Worm (Caenorhabditis elegans): Measurements from ENCODE around the gene F53F4.1.

The F53F4.1 gene

DNA sequence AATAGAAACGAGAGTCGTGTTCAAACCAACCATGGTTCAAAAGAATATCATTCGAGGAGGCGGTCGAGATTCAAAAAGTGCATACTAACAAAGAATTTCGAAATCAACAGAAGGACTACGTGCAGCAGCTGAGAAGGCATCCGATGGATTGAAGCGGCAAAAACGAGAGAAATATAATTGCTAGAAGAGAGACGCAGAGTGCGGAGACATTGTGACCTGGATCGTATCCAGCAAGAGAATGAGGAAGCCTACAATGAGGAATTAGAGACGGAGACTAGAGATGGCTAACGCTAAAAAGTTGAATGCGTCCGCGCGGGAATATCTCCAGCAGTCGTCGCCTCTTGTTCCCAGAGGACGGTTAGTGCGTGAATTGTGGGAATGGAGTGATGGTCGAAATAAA is 25.2 kb downstream of the F53F4.1 start:
- TF ChIP-seq ceh-88 (GFP tag; IDR thresholded peaks at IDR 0.05) (no peak), egl-13 (tag; optimal IDR thresholded peaks at IDR 0.05) (no peak), zip-4 (GFP tag; optimal IDR thresholded peaks at IDR 0.05) (no peak), aly-2 (tag; optimal IDR thresholded peaks at IDR 0.05) (no peak), blmp-1 (tag; optimal IDR thresholded peaks at IDR 0.05) (peak; percentile 61), nhr-237 (tag; optimal IDR thresholded peaks at IDR 0.05) (no peak), elt-3 (tag; optimal IDR thresholded peaks at IDR 0.05) (no peak), fkh-4 (tag; optimal IDR thresholded peaks at IDR 0.05; ENCODE audit: borderline replicate concordance) (no peak)

DNA sequence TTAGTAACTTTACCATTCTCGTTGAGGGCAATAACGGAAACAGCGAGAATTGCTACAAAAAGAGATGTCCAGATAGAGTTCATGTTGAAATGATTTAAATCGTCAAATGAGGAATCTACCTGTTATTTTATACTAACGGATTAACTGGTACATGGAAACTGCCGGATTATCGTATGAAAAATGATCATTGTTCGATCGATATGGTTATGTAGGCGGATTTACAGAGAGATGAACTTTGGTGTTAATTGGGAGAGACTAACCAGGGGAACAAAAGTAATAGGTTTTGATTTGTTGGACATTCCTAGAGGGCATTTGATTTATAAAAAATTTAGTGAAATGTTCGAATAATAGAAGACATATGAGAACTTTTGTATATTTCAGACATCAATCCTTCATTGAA is 27.2 kb downstream of the F53F4.1 start, which contains the start of gene spig-9:
spig-9 (minus strand) TSS at position 101 of the 400 bp plus-strand sequence.
- TF ChIP-seq lin-39 (tag; optimal IDR thresholded peaks at IDR 0.05), result no peak
- no peak for TF ChIP-seq egl-13 (tag; optimal IDR thresholded peaks at IDR 0.05)
- no peak for TF ChIP-seq sptf-1 (tag; optimal IDR thresholded peaks at IDR 0.05)
- no peak for TF ChIP-seq pag-3 (tag; optimal IDR thresholded peaks at IDR 0.05; ENCODE audit: borderline replicate concordance, insufficient read depth)

DNA sequence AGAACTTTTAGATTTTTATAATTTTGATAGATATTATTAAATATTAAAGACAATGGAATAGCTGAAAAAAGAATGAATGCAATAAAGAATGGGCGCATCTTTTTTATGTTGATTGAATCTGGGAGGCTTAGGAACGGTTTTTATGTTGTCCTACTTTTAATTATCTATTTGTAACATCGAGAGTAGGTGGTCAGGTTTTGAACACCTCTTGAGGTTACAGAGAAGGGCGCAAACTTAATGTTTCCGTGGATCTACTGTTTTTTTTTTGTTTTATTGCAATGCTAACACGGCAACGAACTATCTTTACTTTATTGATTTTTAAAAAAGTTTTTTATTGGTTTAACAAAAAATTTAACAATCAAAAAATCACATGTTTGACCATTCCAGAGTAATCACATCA is 29.3 kb downstream of the F53F4.1 start, which contains the start of gene F53F4.7:
F53F4.7 (minus strand) TSS at position 101 of the 400 bp plus-strand sequence.
- no peak for TF ChIP-seq snu-23 (GFP tag; optimal IDR thresholded peaks at IDR 0.05)
- TF ChIP-seq ama-1 (optimal IDR thresholded peaks at IDR 0.05), result no peak
- TF ChIP-seq ces-1 (GFP tag; optimal IDR thresholded peaks at IDR 0.05), result no peak
- TF ChIP-seq lin-14 (GFP tag; optimal IDR thresholded peaks at IDR 0.05), result no peak

DNA sequence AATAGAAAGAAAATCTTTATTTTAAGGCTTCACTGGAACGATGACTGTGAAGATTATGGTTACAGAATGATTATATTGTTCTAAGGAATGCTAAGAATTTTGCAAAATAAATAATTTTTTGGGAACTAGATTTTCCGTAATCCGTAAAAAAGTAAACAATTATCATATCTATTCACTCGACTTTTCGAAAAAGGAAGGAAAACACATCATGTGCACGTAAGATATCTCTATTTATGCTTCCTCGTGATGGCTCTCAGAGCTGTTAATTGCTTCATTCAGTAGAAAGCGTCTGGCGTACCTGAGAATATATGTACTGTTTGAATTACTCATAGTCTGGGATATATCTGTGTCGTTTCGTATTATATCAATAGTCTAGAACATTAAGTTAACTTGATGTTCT is 35.2 kb downstream of the F53F4.1 start, which contains the start of gene srd-11:
srd-11 (minus strand) TSS at position 101 of the 400 bp plus-strand sequence.
- TF ChIP-seq nhr-84 (tag; optimal IDR thresholded peaks at IDR 0.05) (no peak), efl-1 (optimal IDR thresholded peaks at IDR 0.05) (no peak), efl-1 (GFP tag; optimal IDR thresholded peaks at IDR 0.05 in 1 of 2) (peak in 1 of 2 experiments; percentile 26), ces-1 (GFP tag; optimal IDR thresholded peaks at IDR 0.05) (no peak)

DNA sequence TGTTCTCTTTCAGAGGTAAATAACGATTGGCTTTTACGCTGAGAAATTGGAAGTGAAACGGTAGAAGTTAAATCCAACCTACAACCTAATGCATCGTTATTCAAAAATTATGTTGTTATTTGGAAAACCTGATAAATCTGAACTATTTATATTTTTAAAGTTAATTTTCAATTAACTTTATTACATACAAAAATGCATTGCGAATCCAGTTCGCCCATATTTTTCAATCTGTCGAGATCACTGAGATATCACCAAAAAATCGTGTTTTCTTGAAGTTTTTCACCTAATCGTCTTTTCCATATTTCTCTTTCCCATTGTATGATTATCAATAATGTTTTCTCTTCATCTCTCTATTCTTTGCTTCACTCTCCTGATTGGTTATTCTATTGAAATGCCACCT is 36.1 kb downstream of the F53F4.1 start, which contains the start of gene F53F4.15:
F53F4.15 (plus strand) TSS at position 301 of the 400 bp plus-strand sequence.
- TF ChIP-seq mep-1 (tag; optimal IDR thresholded peaks at IDR 0.05), result no peak
- no peak for TF ChIP-seq hpl-2 (GFP tag; optimal IDR thresholded peaks at IDR 0.05)
- no peak for TF ChIP-seq mdl-1 (tag; optimal IDR thresholded peaks at IDR 0.05)
- no peak for TF ChIP-seq F16B12.6 (tag; optimal IDR thresholded peaks at IDR 0.05)
- TF ChIP-seq hlh-17 (GFP tag; optimal IDR thresholded peaks at IDR 0.05; ENCODE audit: borderline replicate concordance), result no peak

DNA sequence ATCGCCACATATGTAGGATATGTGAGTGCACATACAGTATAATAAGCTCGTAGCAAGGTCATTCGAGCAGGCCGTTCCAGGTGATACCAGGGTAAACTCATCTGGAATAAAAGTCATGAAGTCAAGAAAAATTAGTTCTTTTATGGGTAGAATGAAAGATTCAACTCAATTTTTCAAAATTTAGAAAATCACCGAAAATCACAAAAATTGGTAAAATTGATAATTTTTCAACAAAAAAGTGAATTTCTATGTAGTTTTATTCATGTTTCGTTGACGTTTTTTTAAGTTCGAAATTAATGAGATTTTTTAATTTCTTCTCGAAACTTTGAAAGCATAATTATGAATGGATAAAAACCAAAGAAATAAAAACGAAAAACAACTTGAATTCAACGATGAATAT is 37.1 kb downstream of the F53F4.1 start, which contains the start of gene F53F4.16:
F53F4.16 (minus strand) TSS at position 101 of the 400 bp plus-strand sequence.
- TF ChIP-seq unc-62 (GFP tag; optimal IDR thresholded peaks at IDR 0.05) (no peak), aha-1 (tag; optimal IDR thresholded peaks at IDR 0.05) (no peak), efl-1 (optimal IDR thresholded peaks at IDR 0.05) (no peak), efl-1 (GFP tag; optimal IDR thresholded peaks at IDR 0.05 in 1 of 2) (no peak), ama-1 (optimal IDR thresholded peaks at IDR 0.05) (no peak), egl-27 (tag; optimal IDR thresholded peaks at IDR 0.05) (no peak), snpc-4 (tag; optimal IDR thresholded peaks at IDR 0.05) (no peak), nhr-77 (tag; optimal IDR thresholded peaks at IDR 0.05) (no peak), unc-86 (tag; optimal IDR thresholded peaks at IDR 0.05) (no peak), lin-39 (tag; optimal IDR thresholded peaks at IDR 0.05) (no peak)

DNA sequence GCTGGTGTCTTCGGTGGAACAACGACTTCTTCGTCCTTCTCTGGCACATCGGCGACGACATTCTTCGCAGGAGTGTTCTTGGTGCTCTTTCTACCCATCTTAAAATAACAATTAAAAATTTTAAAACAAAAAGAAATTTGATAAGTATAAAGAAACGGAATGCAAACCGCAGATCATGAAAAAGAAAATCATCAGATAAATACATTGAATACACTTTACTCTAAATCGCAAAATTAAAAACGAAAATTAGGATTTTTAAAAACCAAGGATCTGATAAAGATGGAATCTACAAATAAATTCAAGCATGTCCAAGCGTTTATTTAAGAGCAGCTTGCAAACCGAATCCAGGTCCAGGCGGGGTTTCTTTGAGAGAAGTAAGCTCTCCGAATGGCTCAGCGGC is 39.8 kb downstream of the F53F4.1 start, which contains the start of gene F53F4.11:
F53F4.11 (minus strand) TSS at position 101 of the 400 bp plus-strand sequence.
- TF ChIP-seq zip-4 (GFP tag; optimal IDR thresholded peaks at IDR 0.05) (no peak), aly-2 (tag; optimal IDR thresholded peaks at IDR 0.05) (no peak), nhr-11 (tag; optimal IDR thresholded peaks at IDR 0.05) (no peak), tbx-2 (tag; optimal IDR thresholded peaks at IDR 0.05) (no peak), unc-62 (GFP tag; optimal IDR thresholded peaks at IDR 0.05) (no peak), Y116A8C.19 (tag; optimal IDR thresholded peaks at IDR 0.05; ENCODE audit: borderline replicate concordance) (no peak), tlp-1 (tag; optimal IDR thresholded peaks at IDR 0.05) (no peak), lir-3 (tag; optimal IDR thresholded peaks at IDR 0.05; ENCODE audit: poor library complexity) (no peak), vab-15 (tag; optimal IDR thresholded peaks at IDR 0.05) (no peak), nhr-71 (tag; optimal IDR thresholded peaks at IDR 0.05) (no peak), nhr-90 (tag; optimal IDR thresholded peaks at IDR 0.05; ENCODE audit: poor library complexity) (no peak), nhr-47 (tag; optimal IDR thresholded peaks at IDR 0.05) (no peak), nhr-19 (GFP tag; conservative IDR thresholded peaks at IDR 0.05) (no peak), egl-13 (tag; optimal IDR thresholded peaks at IDR 0.05) (no peak), fkh-4 (tag; optimal IDR thresholded peaks at IDR 0.05; ENCODE audit: borderline replicate concordance) (no peak), ets-5 (GFP tag; IDR thresholded peaks at IDR 0.05) (no peak), sup-37 (GFP tag; optimal IDR thresholded peaks at IDR 0.05) (no peak)

All from whole organism, L1 larva.